Fruit fly (Drosophila melanogaster) whole organism, wandering third instar larva: ENCODE results near the gene sif.

Experiments used
- br ChIP-seq: fragments of 200-800 bp; sonication (Bioruptor generic); optimal IDR thresholded peaks from 2 replicates; lab custom pipeline; 2016; ENCODE audit warnings: missing biosample characterization, missing genetic modification characterization
- foxo ChIP-seq, 2 experiments: fragments of 200-800 bp; sonication (Bioruptor generic); optimal IDR thresholded peaks; 2 replicates in 1 of 2; 3 replicates in 1 of 2; lab custom pipeline; 2016 to 2017; ENCODE audit warnings: missing biosample characterization in 2 of 2, missing genetic modification characterization in 2 of 2
- fru ChIP-seq: fragments of 200-800 bp; sonication (Bioruptor generic); optimal IDR thresholded peaks from 3 replicates; lab custom pipeline; 2016; ENCODE audit warnings: missing biosample characterization, mild to moderate bottlenecking, missing genetic modification characterization
- jim ChIP-seq: fragments of 175-275, 200-325 bp; sonication (Bioruptor generic); optimal IDR thresholded peaks from 2 replicates; lab custom pipeline; 2016; ENCODE audit warnings: missing biosample characterization, mild to moderate bottlenecking, missing genetic modification characterization
- psq ChIP-seq: fragments of 200-800 bp; sonication (Bioruptor generic); optimal IDR thresholded peaks from 3 replicates; lab custom pipeline; 2017; ENCODE audit warnings: missing biosample characterization, mild to moderate bottlenecking, missing genetic modification characterization, moderate library complexity

DNA sequence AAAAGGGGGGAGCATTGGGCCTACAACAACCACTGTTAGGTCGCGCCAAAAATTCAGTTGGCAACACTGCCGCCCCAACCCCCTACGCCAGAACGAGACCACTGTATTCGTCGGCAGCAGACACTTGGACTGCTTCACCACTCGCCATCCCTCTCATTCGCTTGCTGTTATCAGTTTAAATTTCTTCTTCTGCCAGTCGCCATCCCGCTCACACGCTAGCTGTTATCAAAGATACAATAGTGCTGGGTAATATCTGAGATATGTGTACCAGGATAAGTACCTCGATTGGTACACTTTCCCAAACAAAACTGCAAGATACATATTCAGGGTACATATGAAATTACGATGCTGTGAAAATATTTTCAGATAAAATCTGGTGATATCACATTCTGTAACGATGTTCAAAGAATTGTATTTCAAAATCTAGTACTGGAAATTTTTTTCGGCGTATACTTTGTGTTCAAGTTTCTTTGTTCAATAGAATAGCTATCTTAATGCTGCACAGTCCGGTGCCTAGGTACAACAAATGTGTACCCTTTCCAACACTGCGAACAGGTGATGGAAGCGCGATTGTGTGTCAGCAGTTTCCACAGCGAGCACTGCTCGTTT, 113.2 kb downstream of the sif start:
- TF ChIP-seq jim (GFP tag; lab: Kevin White, UChicago) (peak; percentile 88), fru (peak; percentile 93), foxo (GFP tag; optimal IDR thresholded peaks at IDR 0.05; lab: Kevin White, UChicago) (peak; percentile 60 to 93), psq (GFP tag; lab: Kevin White, UChicago) (peak; percentile 45), br (GFP tag; lab: Kevin White, UChicago) (peak; percentile 94)
